Fruit fly (Drosophila melanogaster): Measurements from ENCODE around the gene BTBD9.

- TF ChIP-seq D1 (tag; optimal IDR thresholded peaks at IDR 0.05) = no peak
- TF ChIP-seq Pif1B (GFP tag; optimal IDR thresholded peaks at IDR 0.05) = no peak
Observed at dm6 chrX:10721901-10722479, 46.3 kb upstream of the BTBD9 start.
